Fruit fly (Drosophila melanogaster) whole organism, embryonic: ENCODE data around the gene CG12974.

Experiments used
- B-H1 ChIP-seq: fragments of 200-800 bp; sonication (Bioruptor generic); IDR thresholded peaks from 3 replicates; pipeline ENCODE4 v1.3.6; 2022; ENCODE audit warnings: missing biosample characterization, missing genetic modification characterization
- BEAF-32 ChIP-seq: fragments of 200-800 bp; sonication (Bioruptor generic); optimal IDR thresholded peaks from 3 replicates; lab custom pipeline; 2017; ENCODE audit warnings: missing biosample characterization, missing genetic modification characterization, mild to moderate bottlenecking, moderate library complexity, missing genetic modification reagents
- Bdp1 ChIP-seq: fragments of 200-800 bp; sonication (Bioruptor generic); optimal IDR thresholded peaks from 3 replicates; lab custom pipeline; 2016; ENCODE audit warnings: missing biosample characterization, missing genetic modification characterization
- CG10274 ChIP-seq: fragments of 200-800 bp; sonication (Bioruptor generic); optimal IDR thresholded peaks from 3 replicates; lab custom pipeline; 2017; ENCODE audit warnings: missing biosample characterization, mild to moderate bottlenecking, missing genetic modification characterization
- CG10321 ChIP-seq: fragments of 200-800 bp; sonication (Bioruptor generic); IDR thresholded peaks from 2 replicates; pipeline ENCODE4 v1.3.6; 2022; ENCODE audit warnings: missing biosample characterization, missing genetic modification characterization
- CG10462 ChIP-seq: fragments of 200-800 bp; sonication (Bioruptor generic); optimal IDR thresholded peaks from 2 replicates; lab custom pipeline; 2016; ENCODE audit warnings: missing biosample characterization, missing genetic modification characterization
- CG11456 ChIP-seq: fragments of 200-800 bp; sonication (Bioruptor generic); IDR thresholded peaks from 3 replicates; pipeline ENCODE4 v1.3.6; 2022; ENCODE audit warnings: missing biosample characterization, missing genetic modification characterization
- CG11504 ChIP-seq: fragments of 200-800 bp; sonication (Bioruptor generic); optimal IDR thresholded peaks from 3 replicates; lab custom pipeline; 2019; ENCODE audit warnings: missing biosample characterization, mild to moderate bottlenecking, missing genetic modification characterization, moderate library complexity
- CG12155 ChIP-seq: fragments of 200-800 bp; sonication (Bioruptor generic); optimal IDR thresholded peaks from 3 replicates; lab custom pipeline; 2016; ENCODE audit warnings: missing biosample characterization, missing genetic modification characterization
- CG12391 ChIP-seq: fragments of 200-800 bp; sonication (Bioruptor generic); optimal IDR thresholded peaks from 3 replicates; lab custom pipeline; 2018; ENCODE audit warnings: missing biosample characterization, mild to moderate bottlenecking, missing genetic modification characterization, moderate library complexity
- CG17186 ChIP-seq: fragments of 200-800 bp; sonication (Bioruptor generic); optimal IDR thresholded peaks from 3 replicates; lab custom pipeline; 2017; ENCODE audit warnings: missing biosample characterization, missing genetic modification reagents, missing genetic modification characterization
- CG17328 ChIP-seq: fragments of 200-800 bp; sonication (Bioruptor generic); IDR thresholded peaks from 2 replicates; pipeline ENCODE4 v1.3.6; 2022; ENCODE audit warnings: missing biosample characterization, missing genetic modification characterization
- CG17912 ChIP-seq: fragments of 200-800 bp; sonication (Bioruptor generic); optimal IDR thresholded peaks from 2 replicates; lab custom pipeline; 2018; ENCODE audit warnings: missing biosample characterization, mild to moderate bottlenecking, missing genetic modification characterization
- CG18262 ChIP-seq: fragments of 200-800 bp; optimal IDR thresholded peaks from 3 replicates; lab custom pipeline; 2019; ENCODE audit warnings: missing biosample characterization, mild to moderate bottlenecking, missing genetic modification characterization, moderate library complexity
- CG2202 ChIP-seq: fragments of 200-800 bp; sonication (Bioruptor generic); optimal IDR thresholded peaks from 2 replicates; lab custom pipeline; 2018; ENCODE audit warnings: missing biosample characterization, mild to moderate bottlenecking, missing genetic modification characterization
- CG3065 ChIP-seq: fragments of 200-800 bp; sonication (Bioruptor generic); optimal IDR thresholded peaks from 2 replicates; lab custom pipeline; 2016; ENCODE audit warnings: missing biosample characterization, missing genetic modification characterization
- CG3995 ChIP-seq: fragments of 200-800 bp; sonication (Bioruptor generic); optimal IDR thresholded peaks from 3 replicates; lab custom pipeline; 2016; ENCODE audit warnings: missing biosample characterization, missing genetic modification characterization
- CG4282 ChIP-seq: fragments of 200-800 bp; sonication (Bioruptor generic); optimal IDR thresholded peaks from 2 replicates; lab custom pipeline; 2016; ENCODE audit warnings: missing biosample characterization, missing genetic modification characterization
- CG4617 ChIP-seq: fragments of 200-800 bp; sonication (Bioruptor generic); optimal IDR thresholded peaks from 3 replicates; lab custom pipeline; 2016; ENCODE audit warnings: missing biosample characterization, missing genetic modification characterization, borderline replicate concordance
- CG4730 ChIP-seq: fragments of 200-800 bp; sonication (Bioruptor generic); IDR thresholded peaks from 2 replicates; pipeline ENCODE4 v1.3.6; 2022; ENCODE audit warnings: missing biosample characterization, missing genetic modification characterization
- CG6813 ChIP-seq: fragments of 200-800 bp; sonication (Bioruptor generic); optimal IDR thresholded peaks from 2 replicates; lab custom pipeline; 2017; ENCODE audit warnings: missing biosample characterization, missing genetic modification characterization, mild to moderate bottlenecking, moderate library complexity, missing genetic modification reagents
- CG7271 ChIP-seq: fragments of 200-800 bp; sonication (Bioruptor generic); optimal IDR thresholded peaks from 2 replicates; lab custom pipeline; 2018; ENCODE audit warnings: missing biosample characterization, mild to moderate bottlenecking, missing genetic modification characterization, moderate library complexity
- Dad ChIP-seq: fragments of 200-800 bp; sonication (Bioruptor generic); optimal IDR thresholded peaks from 3 replicates; lab custom pipeline; 2016; ENCODE audit warnings: missing biosample characterization, missing genetic modification characterization
- Dfd ChIP-seq, 2 experiments: fragments of >200 bp; optimal IDR thresholded peaks; 2 replicates each; lab custom pipeline; 2017; ENCODE audit warnings: missing biosample characterization in 2 of 2, missing genetic modification characterization in 2 of 2
- Dip3 ChIP-seq: fragments of 200-800 bp; sonication (Bioruptor generic); optimal IDR thresholded peaks from 3 replicates; lab custom pipeline; 2016; ENCODE audit warnings: missing biosample characterization, missing genetic modification characterization
- GATAe ChIP-seq: fragments of 200-800 bp; sonication (Bioruptor generic); conservative IDR thresholded peaks from 2 replicates; pipeline ENCODE4 v1.3.6; 2022; ENCODE audit warnings: missing biosample characterization, missing genetic modification characterization
- Hr3 ChIP-seq: fragments of 200-800 bp; sonication (Bioruptor generic); optimal IDR thresholded peaks from 3 replicates; lab custom pipeline; 2016; ENCODE audit warnings: missing biosample characterization, missing genetic modification characterization
- Hr39 ChIP-seq: fragments of >200 bp; optimal IDR thresholded peaks from 2 replicates; lab custom pipeline; 2017
- Hsf ChIP-seq: fragments of 200-800 bp; sonication (Bioruptor generic); optimal IDR thresholded peaks from 3 replicates; lab custom pipeline; 2016; ENCODE audit warnings: missing biosample characterization, missing genetic modification characterization
- NC2β ChIP-seq: fragments of 200-800 bp; sonication (Bioruptor generic); optimal IDR thresholded peaks from 2 replicates; lab custom pipeline; 2016; ENCODE audit warnings: missing biosample characterization, missing genetic modification characterization
- Nf-YB ChIP-seq: fragments of 200-800 bp; sonication (Bioruptor generic); optimal IDR thresholded peaks from 3 replicates; lab custom pipeline; 2019; ENCODE audit warnings: missing biosample characterization, mild to moderate bottlenecking, missing genetic modification characterization, moderate library complexity
- Pdp1 ChIP-seq, 2 experiments: fragments of 200-800 bp; sonication (Bioruptor generic); optimal IDR thresholded peaks; 3 replicates each; lab custom pipeline; 2016; ENCODE audit warnings: missing biosample characterization in 2 of 2, missing genetic modification characterization in 2 of 2, mild to moderate bottlenecking in 1 of 2, moderate library complexity in 1 of 2
- Spps ChIP-seq: fragments of 200-800 bp; sonication (Bioruptor generic); optimal IDR thresholded peaks from 2 replicates; lab custom pipeline; 2018; ENCODE audit warnings: missing biosample characterization, mild to moderate bottlenecking, missing genetic modification characterization
- Xrp1 ChIP-seq: fragments of 200-800 bp; sonication (Bioruptor generic); IDR thresholded peaks from 2 replicates; pipeline ENCODE4 v1.3.6; 2022; ENCODE audit warnings: missing biosample characterization, missing genetic modification characterization
- aop ChIP-seq: fragments of 200-800 bp; sonication (Bioruptor generic); IDR thresholded peaks from 2 replicates; pipeline ENCODE4 v1.3.6; 2022; ENCODE audit warnings: missing biosample characterization, missing genetic modification characterization
- ase ChIP-seq: fragments of 200-800 bp; sonication (Bioruptor generic); IDR thresholded peaks from 3 replicates; pipeline ENCODE4 v1.3.6; 2022; ENCODE audit warnings: missing biosample characterization, missing genetic modification characterization
- cg ChIP-seq: fragments of 200-800 bp; sonication (Bioruptor generic); optimal IDR thresholded peaks from 3 replicates; lab custom pipeline; 2019; ENCODE audit warnings: missing biosample characterization, mild to moderate bottlenecking, missing genetic modification characterization, moderate library complexity
- dimm ChIP-seq: fragments of 200-800 bp; sonication (Bioruptor generic); IDR thresholded peaks from 2 replicates; pipeline ENCODE4 v1.3.6; 2022; ENCODE audit warnings: missing biosample characterization, missing genetic modification characterization
- eve ChIP-seq, 2 experiments: fragments of >200 bp; optimal IDR thresholded peaks; 2 replicates each; lab custom pipeline; 2017; ENCODE audit warnings: missing biosample characterization in 2 of 2, missing genetic modification characterization in 2 of 2
- fu2 ChIP-seq: fragments of 200-800 bp; sonication (Bioruptor generic); optimal IDR thresholded peaks from 2 replicates; lab custom pipeline; 2016; ENCODE audit warnings: missing biosample characterization, missing genetic modification characterization
- nerfin-2 ChIP-seq: fragments of 200-800 bp; sonication (Bioruptor generic); IDR thresholded peaks from 2 replicates; pipeline ENCODE4 v1.3.6; 2022; ENCODE audit warnings: missing biosample characterization, missing genetic modification characterization; ENCODE audit not compliant: partially characterized antibody
- org-1 ChIP-seq: fragments of 200-800 bp; sonication (Bioruptor generic); optimal IDR thresholded peaks from 2 replicates; lab custom pipeline; 2017; ENCODE audit warnings: missing biosample characterization, missing genetic modification characterization
- otp ChIP-seq: fragments of 200-800 bp; sonication (Bioruptor generic); IDR thresholded peaks from 3 replicates; pipeline ENCODE4, ENCODE4 v1.3.6; 2022; ENCODE audit warnings: missing biosample characterization, missing genetic modification characterization
- repo ChIP-seq: fragments of 200-800 bp; sonication (Bioruptor generic); optimal IDR thresholded peaks from 2 replicates; lab custom pipeline; 2016; ENCODE audit warnings: missing biosample characterization, missing genetic modification characterization
- rib ChIP-seq: fragments of 200-800 bp; sonication (Bioruptor generic); IDR thresholded peaks from 2 replicates; pipeline ENCODE4 v1.3.6; 2022; ENCODE audit warnings: missing biosample characterization, missing genetic modification characterization
- scrt ChIP-seq: fragments of 200-800 bp; sonication (Bioruptor generic); optimal IDR thresholded peaks from 2 replicates; lab custom pipeline; 2018; ENCODE audit warnings: missing biosample characterization, mild to moderate bottlenecking, missing genetic modification characterization, moderate library complexity
- sim ChIP-seq: fragments of 200-800 bp; sonication (Bioruptor generic); IDR thresholded peaks from 2 replicates; pipeline ENCODE4 v1.3.6; 2022; ENCODE audit warnings: missing biosample characterization, missing genetic modification characterization
- slp2 ChIP-seq: fragments of 200-800 bp; sonication (Bioruptor generic); optimal IDR thresholded peaks from 2 replicates; lab custom pipeline; 2016; ENCODE audit warnings: missing biosample characterization, missing genetic modification characterization
- tap ChIP-seq: fragments of 200-800 bp; optimal IDR thresholded peaks from 3 replicates; lab custom pipeline; 2019; ENCODE audit warnings: missing biosample characterization, mild to moderate bottlenecking, missing genetic modification characterization, moderate library complexity
- tgo ChIP-seq: fragments of 200-800 bp; sonication (Bioruptor generic); IDR thresholded peaks from 3 replicates; pipeline ENCODE4 v1.3.6; 2022; ENCODE audit warnings: missing biosample characterization, missing genetic modification characterization
- trem ChIP-seq: fragments of 200-800 bp; optimal IDR thresholded peaks from 3 replicates; lab custom pipeline; 2019; ENCODE audit warnings: missing biosample characterization, mild to moderate bottlenecking, missing genetic modification characterization, moderate library complexity
- ttk ChIP-seq: fragments of 200-800 bp; sonication (Bioruptor generic); IDR thresholded peaks from 2 replicates; pipeline ENCODE4 v2.1.2; 2022; ENCODE audit warnings: missing biosample characterization, missing genetic modification characterization

CG12974 gene

DNA sequence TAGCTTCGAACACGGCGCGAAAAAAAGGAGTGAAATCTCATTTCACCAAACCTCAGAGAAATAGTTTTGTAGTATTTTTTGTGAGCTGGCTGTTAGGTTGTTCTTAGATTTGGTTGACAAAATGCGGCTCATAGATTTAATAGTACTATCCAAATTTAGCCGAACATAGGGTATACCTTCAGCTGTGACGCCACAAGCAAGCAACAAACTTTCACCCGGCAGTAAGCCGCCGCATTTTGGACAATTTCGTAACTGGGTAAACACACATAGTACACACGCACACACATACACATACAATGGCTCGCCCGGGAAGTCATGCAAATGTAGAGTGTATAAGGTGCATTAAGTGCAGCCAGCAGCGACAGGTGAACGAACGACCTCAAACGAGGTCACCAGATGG, 26.5 kb downstream of the CG12974 start (continued):
- TF ChIP-seq CG17912 = no peak
- TF ChIP-seq CG2202 (tag; lab: Kevin White, UChicago) = no peak
- TF ChIP-seq Pdp1 (GFP tag; optimal IDR thresholded peaks at IDR 0.05; lab: Kevin White, UChicago) = peak in 1 of 2 experiments; percentile 38
- TF ChIP-seq Dad (GFP tag; lab: Kevin White, UChicago) = no peak
- TF ChIP-seq CG10462 (GFP tag; lab: Kevin White, UChicago) = no peak
- TF ChIP-seq Nf-YB (GFP tag; lab: Kevin White, UChicago) = no peak
- TF ChIP-seq CG4617 (GFP tag; lab: Kevin White, UChicago) = no peak
- no peak for TF ChIP-seq otp (GFP tag; lab: Robert Waterston, UW)
- TF ChIP-seq org-1 (GFP tag; lab: Kevin White, UChicago) = no peak
- no peak for TF ChIP-seq trem (tag; lab: Kevin White, UChicago)
- TF ChIP-seq Dfd (GFP tag; optimal IDR thresholded peaks at IDR 0.05; lab: Kevin White, UChicago) = no peak
- peak in 1 of 2 experiments; percentile 30 for TF ChIP-seq eve (GFP tag; optimal IDR thresholded peaks at IDR 0.05; lab: Kevin White, UChicago)
- no peak for TF ChIP-seq NC2β
- no peak for TF ChIP-seq CG17186 (GFP tag; lab: Kevin White, UChicago)
- no peak for TF ChIP-seq CG11456 (GFP tag; lab: Robert Waterston, UW)
- no peak for TF ChIP-seq scrt
- TF ChIP-seq tgo = no peak
- TF ChIP-seq B-H1 (GFP tag; lab: Robert Waterston, UW) = no peak
- TF ChIP-seq repo (GFP tag; lab: Kevin White, UChicago) = no peak
- no peak for TF ChIP-seq GATAe (GFP tag; lab: Robert Waterston, UW)
- 0 out of 2 replicates have a peak, but pooled peaks have one; percentile 4 for TF ChIP-seq CG17328 (GFP tag; lab: Robert Waterston, UW)
- peak; percentile 26 for TF ChIP-seq cg (GFP tag; lab: Kevin White, UChicago)
- no peak for TF ChIP-seq Hr3
- no peak for TF ChIP-seq CG10321 (GFP tag; lab: Robert Waterston, UW)
- no peak for TF ChIP-seq aop
- no peak for TF ChIP-seq CG3995 (GFP tag; lab: Kevin White, UChicago)
- no peak for TF ChIP-seq sim
- TF ChIP-seq CG6813 = no peak
- 0 out of 2 replicates have a peak, but pooled peaks have one; percentile 24 for TF ChIP-seq ttk (GFP tag; lab: Robert Waterston, UW)
- no peak for TF ChIP-seq ase (GFP tag; lab: Robert Waterston, UW)
- TF ChIP-seq rib = no peak
- TF ChIP-seq CG12155 (GFP tag; lab: Kevin White, UChicago) = no peak
- TF ChIP-seq Hsf (GFP tag; lab: Kevin White, UChicago) = no peak
- no peak for TF ChIP-seq Dip3 (GFP tag; lab: Kevin White, UChicago)
- TF ChIP-seq fu2 (GFP tag; lab: Kevin White, UChicago) = no peak
- TF ChIP-seq dimm (GFP tag; lab: Robert Waterston, UW) = no peak
- no peak for TF ChIP-seq BEAF-32 (GFP tag; lab: Kevin White, UChicago)
- TF ChIP-seq nerfin-2 (GFP tag; lab: Robert Waterston, UW) = no peak
- no peak for TF ChIP-seq CG10274 (GFP tag; lab: Kevin White, UChicago)
- no peak for TF ChIP-seq CG3065 (GFP tag; lab: Kevin White, UChicago)
- TF ChIP-seq CG4730 (GFP tag; lab: Robert Waterston, UW) = 0 out of 2 replicates have a peak, but pooled peaks have one; percentile 8
- no peak for TF ChIP-seq Bdp1 (GFP tag; lab: Kevin White, UChicago)
- TF ChIP-seq CG11504 (tag; lab: Kevin White, UChicago) = peak; percentile 45
- no peak for TF ChIP-seq tap (tag; lab: Kevin White, UChicago)
- TF ChIP-seq Xrp1 (GFP tag; lab: Robert Waterston, UW) = 0 out of 2 replicates have a peak, but pooled peaks have one; percentile 6
- no peak for TF ChIP-seq slp2 (GFP tag; lab: Kevin White, UChicago)
- peak; percentile 18 for TF ChIP-seq CG18262
- no peak for TF ChIP-seq CG12391 (tag; lab: Kevin White, UChicago)
- no peak for TF ChIP-seq CG4282 (GFP tag; lab: Kevin White, UChicago)
- TF ChIP-seq Hr39 (lab: Kevin White, UChicago) = no peak
- TF ChIP-seq CG7271 (tag; lab: Kevin White, UChicago) = no peak
- TF ChIP-seq Spps (tag; lab: Kevin White, UChicago) = no peak
